Worm (Caenorhabditis elegans): ENCODE results near the gene spig-5.

DNA sequence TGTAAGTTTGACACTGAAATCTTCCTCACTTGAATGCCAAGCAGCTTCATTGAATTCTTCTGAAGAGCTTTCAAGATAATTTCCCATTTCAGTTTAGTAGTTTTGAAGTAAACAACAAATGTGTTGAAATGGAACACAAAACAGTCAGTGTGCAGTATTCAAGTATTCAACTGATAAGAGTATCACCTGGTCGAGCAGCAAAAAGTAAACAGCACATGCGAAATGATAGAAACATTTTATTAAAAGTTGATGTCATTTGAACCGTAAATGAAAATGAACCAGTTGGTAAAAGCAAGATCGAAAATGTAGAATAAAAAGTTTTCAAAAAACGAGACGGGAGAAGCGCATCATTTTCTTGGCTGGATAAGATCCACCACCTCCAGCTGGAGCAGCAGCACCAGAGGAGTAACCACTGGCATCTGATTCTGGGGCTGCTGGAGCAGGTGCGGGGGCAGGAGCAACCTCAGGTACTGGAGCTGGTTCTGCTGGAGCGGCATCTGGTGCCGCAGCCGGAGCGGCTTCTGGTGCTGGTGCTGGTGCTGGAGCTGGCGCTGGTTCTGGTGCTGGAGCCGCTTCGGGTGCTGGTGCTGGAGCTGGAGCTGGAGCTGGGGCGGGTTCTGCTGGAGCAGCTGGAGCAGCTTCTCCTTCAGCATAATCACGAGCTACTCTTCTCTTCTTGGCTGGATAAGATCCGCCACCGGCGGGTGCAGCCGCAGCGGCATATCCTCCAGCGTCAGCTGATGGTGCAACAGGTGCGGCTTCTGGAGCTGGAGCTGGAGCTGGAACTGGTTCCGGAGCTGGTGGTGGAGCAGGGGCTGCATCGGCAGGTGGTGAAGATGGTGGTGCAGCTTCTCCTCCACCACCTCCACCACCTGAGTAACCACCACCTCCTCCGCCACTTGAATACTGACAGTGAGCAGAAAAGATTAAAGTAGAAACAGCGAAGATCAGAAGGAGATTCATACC lies 16.5 kb downstream of the spig-5 start, which contains the start of the genes F47B8.4 and F47B8.18:
- TF ChIP-seq lin-15B (tag; optimal IDR thresholded peaks at IDR 0.05) (no peak), lir-3 (tag; optimal IDR thresholded peaks at IDR 0.05; ENCODE audit: poor library complexity) (no peak), nhr-28 (tag; optimal IDR thresholded peaks at IDR 0.05) (no peak), ceh-63 (GFP tag; optimal IDR thresholded peaks at IDR 0.05) (no peak), ama-1 (optimal IDR thresholded peaks at IDR 0.05) (no peak), snpc-4 (tag; optimal IDR thresholded peaks at IDR 0.05) (no peak)
